Worm (Caenorhabditis elegans) whole organism, L4 larva: ENCODE data around the gene pqm-1.
A peak's percentile ranks its signal among the peaks of the same experiment; 100 is the strongest.

ENCODE experiments used
- F37D6.2 ChIP-seq: sonication (generic microtip); optimal IDR thresholded peaks from 2 replicates; lab custom pipeline; 2016; ENCODE audit warnings: mild to moderate bottlenecking, missing genetic modification characterization, missing compliant biosample characterization
- R02D3.7 ChIP-seq: fragments of 150-350 bp; sonication (generic microtip); optimal IDR thresholded peaks from 3 replicates; lab custom pipeline; 2014; ENCODE audit warnings: missing biosample characterization, missing genetic modification characterization
- T20F7.1 ChIP-seq: fragments of 200-800 bp; sonication (Bioruptor generic); optimal IDR thresholded peaks from 2 replicates; lab custom pipeline; 2018; ENCODE audit warnings: mild to moderate bottlenecking, missing genetic modification characterization, missing compliant biosample characterization
- T26A8.4 ChIP-seq: fragments of 200-800 bp; sonication (Bioruptor generic); IDR thresholded peaks from 2 replicates; pipeline ENCODE4 v1.3.6; 2022; ENCODE audit warnings: missing genetic modification characterization, missing compliant biosample characterization
- ZK337.2 ChIP-seq: fragments of 200-800 bp; sonication (Bioruptor generic); IDR thresholded peaks from 2 replicates; pipeline ENCODE4 v1.3.6; 2022; ENCODE audit warnings: missing genetic modification reagents, missing genetic modification characterization, missing compliant biosample characterization
- aha-1 ChIP-seq: fragments of 150-350 bp; peaks from one replicate; lab custom pipeline; 2014; ENCODE audit warnings: missing biosample characterization, missing genetic modification characterization
- aly-2 ChIP-seq: sonication (generic microtip); optimal IDR thresholded peaks from 2 replicates; lab custom pipeline; 2018; ENCODE audit warnings: missing biosample characterization, missing genetic modification characterization
- ceh-20 ChIP-seq: fragments of 200-800 bp; sonication (Bioruptor generic); IDR thresholded peaks from 2 replicates; pipeline ENCODE4 v1.3.6; 2022; ENCODE audit warnings: missing genetic modification reagents, missing genetic modification characterization, missing compliant biosample characterization
- ceh-28 ChIP-seq: fragments of 150-350 bp; optimal IDR thresholded peaks from 2 replicates; lab custom pipeline; 2014; ENCODE audit warnings: missing biosample characterization, missing genetic modification reagents, missing genetic modification characterization
- ceh-44 ChIP-seq: fragments of 200-800 bp; sonication (Bioruptor generic); IDR thresholded peaks from 2 replicates; pipeline ENCODE4 v1.3.6; 2022; ENCODE audit warnings: missing genetic modification reagents, missing genetic modification characterization, missing compliant biosample characterization
- daf-16 ChIP-seq, 3 experiments: sonication (generic microtip); optimal IDR thresholded peaks; 2 replicates each; lab custom pipeline; 2016 to 2017; ENCODE audit warnings: missing genetic modification characterization in 3 of 3, missing genetic modification reagents in 3 of 3, mild to moderate bottlenecking in 2 of 3, missing compliant biosample characterization in 2 of 3, missing biosample characterization in 1 of 3, moderate library complexity in 1 of 3
- dmd-6 ChIP-seq: fragments of 200-800 bp; sonication (Bioruptor generic); IDR thresholded peaks from 2 replicates; pipeline ENCODE4 v1.3.6; 2022; ENCODE audit warnings: missing genetic modification reagents, missing genetic modification characterization, missing compliant biosample characterization
- duxl-1 ChIP-seq: sonication (generic microtip); optimal IDR thresholded peaks from 2 replicates; lab custom pipeline; 2016; ENCODE audit warnings: mild to moderate bottlenecking, missing genetic modification characterization, moderate library complexity, missing compliant biosample characterization; ENCODE audit not compliant: poor library complexity
- dve-1 ChIP-seq: sonication (generic microtip); optimal IDR thresholded peaks from 2 replicates; lab custom pipeline; 2017; ENCODE audit warnings: antibody characterized with exemption, mild to moderate bottlenecking, missing genetic modification characterization, missing compliant biosample characterization; ENCODE audit not compliant: insufficient read depth
- egl-43 ChIP-seq: fragments of 200-800 bp; sonication (Bioruptor generic); IDR thresholded peaks from 2 replicates; pipeline ENCODE4 v1.3.6; 2022; ENCODE audit warnings: missing genetic modification reagents, missing genetic modification characterization, missing compliant biosample characterization
- hif-1 ChIP-seq, 2 experiments: sonication (generic microtip); optimal IDR thresholded peaks; 2 replicates each; lab custom pipeline; 2016 to 2017; ENCODE audit warnings: missing compliant biosample characterization in 2 of 2, missing genetic modification characterization in 2 of 2, missing genetic modification reagents in 2 of 2, missing genotype in 2 of 2, mild to moderate bottlenecking in 1 of 2
- hlh-11 ChIP-seq: fragments of 200-800 bp; sonication (Bioruptor generic); optimal IDR thresholded peaks from 2 replicates; lab custom pipeline; 2018; ENCODE audit warnings: mild to moderate bottlenecking, missing genetic modification characterization, missing compliant biosample characterization
- hlh-30 ChIP-seq: sonication (generic microtip); optimal IDR thresholded peaks from 2 replicates; lab custom pipeline; 2017; ENCODE audit warnings: antibody characterized with exemption, mild to moderate bottlenecking, missing genetic modification characterization, missing compliant biosample characterization; ENCODE audit not compliant: insufficient read depth
- hmg-1.1 ChIP-seq: fragments of 200-800 bp; sonication (Bioruptor generic); IDR thresholded peaks from 2 replicates; pipeline ENCODE4 v1.3.6; 2022; ENCODE audit warnings: missing genetic modification reagents, missing genetic modification characterization, missing compliant biosample characterization
- lin-39 ChIP-seq: fragments of 150-350 bp; optimal IDR thresholded peaks from 2 replicates; lab custom pipeline; 2014; ENCODE audit warnings: missing biosample characterization, missing genetic modification reagents, missing genetic modification characterization
- lir-3 ChIP-seq: sonication (generic microtip); optimal IDR thresholded peaks from 2 replicates; lab custom pipeline; 2016; ENCODE audit warnings: mild to moderate bottlenecking, missing genetic modification characterization, missing compliant biosample characterization
- lsy-2 ChIP-seq, 2 experiments: fragments of 150-350 bp in 1 of 2; sonication (generic microtip) in 1 of 2; optimal IDR thresholded peaks; 2 replicates each; lab custom pipeline; 2014 to 2017; ENCODE audit warnings: missing biosample characterization in 2 of 2, missing genetic modification characterization in 2 of 2
- madf-5 ChIP-seq, 2 experiments: fragments of 200-800 bp; sonication (Bioruptor generic); IDR thresholded peaks; 2 replicates each; pipeline ENCODE4 v1.3.6; 2022; ENCODE audit warnings: missing compliant biosample characterization in 2 of 2, missing genetic modification characterization in 2 of 2
- mdl-1 ChIP-seq, 2 experiments: fragments of 150-350 bp in 1 of 2; sonication (generic microtip) in 1 of 2; optimal IDR thresholded peaks; 2 replicates each; lab custom pipeline; 2014 to 2017; ENCODE audit warnings: missing biosample characterization in 2 of 2, missing genetic modification characterization in 2 of 2
- mep-1 ChIP-seq: fragments of 150-350 bp; sonication (generic microtip); optimal IDR thresholded peaks from 3 replicates; lab custom pipeline; 2014; ENCODE audit warnings: missing biosample characterization, missing genetic modification characterization
- mes-2 ChIP-seq: sonication (generic microtip); optimal IDR thresholded peaks from 2 replicates; lab custom pipeline; 2016; ENCODE audit warnings: missing genotype, mild to moderate bottlenecking, missing genetic modification characterization, missing compliant biosample characterization; ENCODE audit not compliant: poor library complexity, severe bottlenecking
- mxl-3 ChIP-seq: fragments of 200-800 bp; sonication (Bioruptor generic); optimal IDR thresholded peaks from 2 replicates; lab custom pipeline; 2018; ENCODE audit warnings: mild to moderate bottlenecking, missing genetic modification characterization, missing compliant biosample characterization
- nhr-28 ChIP-seq: fragments of 150-350 bp; optimal IDR thresholded peaks from 2 replicates; lab custom pipeline; 2014; ENCODE audit warnings: missing biosample characterization, missing genetic modification characterization
- nhr-48 ChIP-seq: sonication (generic microtip); optimal IDR thresholded peaks from 2 replicates; lab custom pipeline; 2016; ENCODE audit warnings: mild to moderate bottlenecking, missing genetic modification characterization, missing compliant biosample characterization
- nhr-77 ChIP-seq: fragments of 150-350 bp; optimal IDR thresholded peaks from 2 replicates; lab custom pipeline; 2014; ENCODE audit warnings: missing biosample characterization, missing genetic modification characterization
- pha-4 ChIP-seq, 2 experiments: fragments of 150-350 bp in 1 of 2; fragments of 200-800 bp in 1 of 2; sonication (Bioruptor generic) in 1 of 2; IDR thresholded peaks in 1 of 2; optimal IDR thresholded peaks in 1 of 2; 2 replicates each; pipeline versions ENCODE4 v1.3.6 to Lab custom; 2014 to 2022; ENCODE audit warnings: missing genetic modification characterization in 2 of 2, missing genetic modification reagents in 2 of 2, missing biosample characterization in 1 of 2, missing compliant biosample characterization in 1 of 2
- php-3 ChIP-seq: fragments of 200-800 bp; sonication (Bioruptor generic); IDR thresholded peaks from 2 replicates; pipeline ENCODE4 v1.3.6; 2022; ENCODE audit warnings: missing genetic modification reagents, missing genetic modification characterization, missing compliant biosample characterization
- pqm-1 ChIP-seq: sonication (generic microtip); optimal IDR thresholded peaks from 2 replicates; lab custom pipeline; 2017; ENCODE audit warnings: missing biosample characterization, missing genetic modification characterization
- rbr-2 ChIP-seq: sonication (generic microtip); optimal IDR thresholded peaks from 2 replicates; lab custom pipeline; 2016; ENCODE audit warnings: missing genotype, missing genetic modification characterization, missing compliant biosample characterization
- set-16 ChIP-seq: fragments of 200-800 bp; sonication (Bioruptor generic); IDR thresholded peaks from 2 replicates; pipeline ENCODE4 v1.3.6; 2022; ENCODE audit warnings: missing genetic modification reagents, missing genetic modification characterization, missing compliant biosample characterization
- tag-97 ChIP-seq: fragments of 200-800 bp; sonication (Bioruptor generic); IDR thresholded peaks from 2 replicates; pipeline ENCODE4 v1.3.6; 2022; ENCODE audit warnings: missing genetic modification characterization, missing compliant biosample characterization
- unc-62 ChIP-seq, 3 experiments: fragments of 150-350 bp in 1 of 3; sonication (generic microtip); optimal IDR thresholded peaks in 2 of 3; peaks in 1 of 3; 1 replicate in 1 of 3; 2 replicates in 2 of 3; lab custom pipeline; 2014 to 2017; ENCODE audit warnings: missing biosample characterization in 3 of 3, missing genetic modification characterization in 3 of 3, missing genetic modification reagents in 3 of 3, missing genotype in 1 of 3
- vab-7 ChIP-seq: fragments of 200-800 bp; sonication (Bioruptor generic); IDR thresholded peaks from 2 replicates; pipeline ENCODE4 v1.3.6; 2022; ENCODE audit warnings: missing genetic modification reagents, missing genetic modification characterization, missing compliant biosample characterization
- zag-1 ChIP-seq: fragments of 150-350 bp; optimal IDR thresholded peaks from 2 replicates; lab custom pipeline; 2014; ENCODE audit warnings: missing biosample characterization, missing genetic modification characterization
- ztf-11 ChIP-seq: fragments of 150-350 bp; optimal IDR thresholded peaks from 2 replicates; lab custom pipeline; 2014; ENCODE audit warnings: missing biosample characterization, missing genetic modification characterization

Gene pqm-1

ce11 chrII:11188026-11188425 is 35.6 kb upstream of the pqm-1 start, which contains the start of gene F37H8.5:
Gene F37H8.5 (plus strand): TSS chrII:11188206.
- no peak for TF ChIP-seq T26A8.4 (GFP tag; lab: Robert Waterston, UW)
- no peak for TF ChIP-seq tag-97 (GFP tag; lab: Robert Waterston, UW)
- no peak for TF ChIP-seq aly-2 (tag; lab: Kevin White, UChicago)
- TF ChIP-seq madf-5 (GFP tag; IDR thresholded peaks at IDR 0.05; lab: Robert Waterston, UW): no peak
- TF ChIP-seq hif-1 (tag; optimal IDR thresholded peaks at IDR 0.05; lab: Kevin White, UChicago): no peak
- peak in 1 of 2 experiments; percentile 92 for TF ChIP-seq unc-62 (GFP tag; optimal IDR thresholded peaks at IDR 0.05 in 1 of 2; lab: Kevin White, UChicago)
- no peak for TF ChIP-seq unc-62 (tag; optimal IDR thresholded peaks at IDR 0.05; lab: Kevin White, UChicago)
- TF ChIP-seq ceh-28 (tag; lab: Kevin White, UChicago): no peak
- no peak for TF ChIP-seq T20F7.1 (GFP tag; lab: Kevin White, UChicago)
- TF ChIP-seq ZK337.2 (GFP tag; lab: Robert Waterston, UW): no peak
- no peak for TF ChIP-seq R02D3.7 (tag; lab: Kevin White, UChicago)
- no peak for TF ChIP-seq lin-39 (tag; lab: Kevin White, UChicago)
- no peak for TF ChIP-seq set-16 (GFP tag; lab: Robert Waterston, UW)
- TF ChIP-seq daf-16 (GFP tag; optimal IDR thresholded peaks at IDR 0.05; lab: Kevin White, UChicago): peak in 1 of 2 experiments; percentile 28
- no peak for TF ChIP-seq daf-16 (tag; optimal IDR thresholded peaks at IDR 0.05; lab: Kevin White, UChicago)
- no peak for TF ChIP-seq hmg-1.1
- no peak for TF ChIP-seq ztf-11 (tag; lab: Kevin White, UChicago)
- TF ChIP-seq nhr-48 (tag; lab: Kevin White, UChicago): no peak
- TF ChIP-seq nhr-77 (tag; lab: Kevin White, UChicago): no peak
- TF ChIP-seq, all 104 proteins: peak for 2

- peak; percentile 35 for TF ChIP-seq aha-1 (tag; lab: Kevin White, UChicago)
- TF ChIP-seq lir-3 (tag; lab: Kevin White, UChicago): no peak
- TF ChIP-seq ceh-20 (GFP tag; lab: Robert Waterston, UW): no peak
Measured at ce11 chrII:11185728-11186127, 33.3 kb upstream of the pqm-1 start, which contains the start of gene sfxn-1.2. Gene sfxn-1.2 (plus strand): TSS chrII:11186028.

ce11 chrII:11184757-11185341 is 32.5 kb upstream of the pqm-1 start, which contains the start of gene lir-3:
Gene lir-3 (minus strand): TSS chrII:11184807.
- TF ChIP-seq hmg-1.1 (peak; percentile 73), aha-1 (tag; lab: Kevin White, UChicago) (peak; percentile 74), php-3 (no peak), duxl-1 (tag; lab: Kevin White, UChicago) (no peak), lin-39 (tag; lab: Kevin White, UChicago) (no peak), hlh-30 (tag; lab: Kevin White, UChicago) (peak; percentile 55), rbr-2 (tag; lab: Kevin White, UChicago) (peak; percentile 22), set-16 (GFP tag; lab: Robert Waterston, UW) (peak; percentile 38; the same call in 1 of the 2 replicates), F37D6.2 (tag; lab: Kevin White, UChicago) (peak; percentile 8), mxl-3 (GFP tag; lab: Kevin White, UChicago) (peak; percentile 51), hlh-11 (peak; percentile 58), lsy-2 (tag; optimal IDR thresholded peaks at IDR 0.05; lab: Kevin White, UChicago) (peak in 1 of 2 experiments; percentile 50), egl-43 (peak; percentile 70; the same call in 1 of the 2 replicates), daf-16 (GFP tag; optimal IDR thresholded peaks at IDR 0.05; lab: Kevin White, UChicago) (no peak), daf-16 (tag; optimal IDR thresholded peaks at IDR 0.05; lab: Kevin White, UChicago) (peak; percentile 48), mes-2 (tag; lab: Kevin White, UChicago) (peak; percentile 44)
- TF ChIP-seq, all 104 proteins: peak for 12

- peak; percentile 3 for TF ChIP-seq hlh-30 (tag; lab: Kevin White, UChicago)
- no peak for TF ChIP-seq set-16 (GFP tag; lab: Robert Waterston, UW)
- peak; percentile 68 for TF ChIP-seq dmd-6 (GFP tag; lab: Robert Waterston, UW)
- TF ChIP-seq pqm-1 (tag; lab: Kevin White, UChicago): peak; percentile 21
- TF ChIP-seq zag-1 (tag; lab: Kevin White, UChicago): no peak
- TF ChIP-seq mep-1 (tag; lab: Kevin White, UChicago): peak; percentile 20
- peak; percentile 68 for TF ChIP-seq mxl-3 (GFP tag; lab: Kevin White, UChicago)
- TF ChIP-seq unc-62 (GFP tag; optimal IDR thresholded peaks at IDR 0.05 in 1 of 2; lab: Kevin White, UChicago): no peak
- no peak for TF ChIP-seq unc-62 (tag; optimal IDR thresholded peaks at IDR 0.05; lab: Kevin White, UChicago)
- no peak for TF ChIP-seq duxl-1 (tag; lab: Kevin White, UChicago)
- peak in 1 of 2 experiments; percentile 54 for TF ChIP-seq mdl-1 (tag; optimal IDR thresholded peaks at IDR 0.05; lab: Kevin White, UChicago)
- TF ChIP-seq pha-4 (GFP tag; IDR thresholded peaks at IDR 0.05; lab: Robert Waterston, UW): no peak
- TF ChIP-seq pha-4 (tag; optimal IDR thresholded peaks at IDR 0.05; lab: Kevin White, UChicago): no peak
- peak; percentile 24 for TF ChIP-seq dve-1 (tag; lab: Kevin White, UChicago)
- no peak for TF ChIP-seq ceh-44 (GFP tag; lab: Robert Waterston, UW)
- TF ChIP-seq mes-2 (tag; lab: Kevin White, UChicago): peak; percentile 28
- TF ChIP-seq nhr-28: peak; percentile 98
- no peak for TF ChIP-seq vab-7 (GFP tag; lab: Robert Waterston, UW)
Measured at ce11 chrII:11181250-11181704, 28.9 kb upstream of the pqm-1 start, which contains the start of gene bigr-1. Gene bigr-1 (plus strand): TSS chrII:11181654.
